Fruit fly (Drosophila melanogaster) whole organism, wandering third instar larva: ENCODE results near the gene CG15695.

Experiments
- CrebA ChIP-seq: fragments of 200-800 bp; sonication (Bioruptor generic); optimal IDR thresholded peaks from 2 replicates; lab custom pipeline; 2016; ENCODE audit warnings: missing biosample characterization, mild to moderate bottlenecking, missing genetic modification characterization, borderline replicate concordance
- Hr78 ChIP-seq: fragments of >200 bp; optimal IDR thresholded peaks from 2 replicates; lab custom pipeline; 2017; ENCODE audit warnings: missing biosample characterization, missing genetic modification characterization
- Rel ChIP-seq, 2 experiments: fragments of 200-800 bp; sonication (Bioruptor generic) in 1 of 2; optimal IDR thresholded peaks; 2 replicates in 1 of 2; 3 replicates in 1 of 2; lab custom pipeline; 2016 to 2019; ENCODE audit warnings: mild to moderate bottlenecking in 2 of 2, missing biosample characterization in 2 of 2, missing genetic modification characterization in 2 of 2, moderate library complexity in 1 of 2
- Sp1 ChIP-seq: fragments of 200-800 bp; sonication (Bioruptor generic); optimal IDR thresholded peaks from 3 replicates; lab custom pipeline; 2019; ENCODE audit warnings: missing biosample characterization, mild to moderate bottlenecking, missing genetic modification characterization, moderate library complexity
- br ChIP-seq: fragments of 200-800 bp; sonication (Bioruptor generic); optimal IDR thresholded peaks from 2 replicates; lab custom pipeline; 2016; ENCODE audit warnings: missing biosample characterization, missing genetic modification characterization
- dmrt93B ChIP-seq: fragments of 200-800 bp; sonication (Bioruptor generic); optimal IDR thresholded peaks from 2 replicates; lab custom pipeline; 2018; ENCODE audit warnings: missing biosample characterization, mild to moderate bottlenecking, missing genetic modification characterization
- fru ChIP-seq: fragments of 200-800 bp; sonication (Bioruptor generic); optimal IDR thresholded peaks from 3 replicates; lab custom pipeline; 2016; ENCODE audit warnings: missing biosample characterization, mild to moderate bottlenecking, missing genetic modification characterization
- pan ChIP-seq: fragments of >200 bp; optimal IDR thresholded peaks from 2 replicates; lab custom pipeline; 2017
- psq ChIP-seq: fragments of 200-800 bp; sonication (Bioruptor generic); optimal IDR thresholded peaks from 3 replicates; lab custom pipeline; 2017; ENCODE audit warnings: missing biosample characterization, mild to moderate bottlenecking, missing genetic modification characterization, moderate library complexity
- sv ChIP-seq: fragments of 200-800 bp; sonication (Bioruptor generic); optimal IDR thresholded peaks from 3 replicates; lab custom pipeline; 2016; ENCODE audit warnings: missing biosample characterization, missing genetic modification characterization

dm6 chr3R:20876680-20877079 is 34.7 kb downstream of the CG15695 start:
- TF ChIP-seq sv (GFP tag; lab: Kevin White, UChicago) (no peak), dmrt93B (GFP tag; lab: Kevin White, UChicago) (no peak), psq (GFP tag; lab: Kevin White, UChicago) (no peak), pan (lab: Kevin White, UChicago) (no peak), Sp1 (GFP tag; lab: Kevin White, UChicago) (no peak), CrebA (no peak), Hr78 (GFP tag; lab: Kevin White, UChicago) (no peak), br (GFP tag; lab: Kevin White, UChicago) (no peak), fru (GFP tag; lab: Kevin White, UChicago) (no peak), Rel (GFP tag; optimal IDR thresholded peaks at IDR 0.05; lab: Kevin White, UChicago) (no peak), Rel (tag; optimal IDR thresholded peaks at IDR 0.05; lab: Kevin White, UChicago) (no peak)
